Fruit fly (Drosophila melanogaster) whole organism, embryonic: ENCODE measurements around the gene Ufd4.

Experiments
- Atf6 ChIP-seq: fragments of 200-800 bp; sonication (Bioruptor generic); IDR thresholded peaks from 2 replicates; pipeline ENCODE4 v1.3.6; 2022; ENCODE audit warnings: missing biosample characterization, missing genetic modification characterization
- B-H2 ChIP-seq: fragments of 200-800 bp; sonication (Bioruptor generic); optimal IDR thresholded peaks from 2 replicates; lab custom pipeline; 2018; ENCODE audit warnings: missing biosample characterization, mild to moderate bottlenecking, missing genetic modification characterization
- BEAF-32 ChIP-seq: fragments of 200-800 bp; sonication (Bioruptor generic); optimal IDR thresholded peaks from 3 replicates; lab custom pipeline; 2017; ENCODE audit warnings: missing biosample characterization, missing genetic modification characterization, mild to moderate bottlenecking, moderate library complexity, missing genetic modification reagents
- Bgb ChIP-seq: fragments of 200-800 bp; sonication (Bioruptor generic); IDR thresholded peaks from 2 replicates; pipeline ENCODE4 v1.3.6; 2022; ENCODE audit warnings: missing biosample characterization, missing genetic modification characterization; ENCODE audit not compliant: partially characterized antibody
- CG10267 ChIP-seq: fragments of 200-800 bp; sonication (Bioruptor generic); optimal IDR thresholded peaks from 2 replicates; lab custom pipeline; 2018; ENCODE audit warnings: missing biosample characterization, mild to moderate bottlenecking, missing genetic modification characterization, moderate library complexity
- CG11560 ChIP-seq: fragments of 200-800 bp; sonication (Bioruptor generic); IDR thresholded peaks from 3 replicates; pipeline ENCODE4 v1.3.6; 2022; ENCODE audit warnings: missing biosample characterization, missing genetic modification characterization
- CG12659 ChIP-seq: fragments of 200-800 bp; sonication (Bioruptor generic); optimal IDR thresholded peaks from 3 replicates; lab custom pipeline; 2017; ENCODE audit warnings: mild to moderate bottlenecking, missing biosample characterization, missing genetic modification reagents, missing genetic modification characterization
- CG12769 ChIP-seq: fragments of 200-800 bp; sonication (Bioruptor generic); optimal IDR thresholded peaks from 2 replicates; lab custom pipeline; 2019; ENCODE audit warnings: missing biosample characterization, mild to moderate bottlenecking, missing genetic modification characterization, moderate library complexity
- CG16813 ChIP-seq: fragments of 200-800 bp; sonication (Bioruptor generic); IDR thresholded peaks from 3 replicates; pipeline ENCODE4 v1.3.6; 2022; ENCODE audit warnings: missing biosample characterization, missing genetic modification characterization; ENCODE audit not compliant: partially characterized antibody
- CG17359 ChIP-seq: fragments of 200-800 bp; sonication (Bioruptor generic); optimal IDR thresholded peaks from 3 replicates; lab custom pipeline; 2018; ENCODE audit warnings: missing biosample characterization, mild to moderate bottlenecking, missing genetic modification characterization, moderate library complexity
- CG2116 ChIP-seq: fragments of 200-800 bp; sonication (Bioruptor generic); optimal IDR thresholded peaks from 3 replicates; lab custom pipeline; 2018; ENCODE audit warnings: missing biosample characterization, mild to moderate bottlenecking, missing genetic modification characterization
- CG30020 ChIP-seq: fragments of 200-800 bp; optimal IDR thresholded peaks from 2 replicates; lab custom pipeline; 2019; ENCODE audit warnings: missing biosample characterization, mild to moderate bottlenecking, missing genetic modification characterization, moderate library complexity
- CG31365 ChIP-seq: fragments of 200-800 bp; sonication (Bioruptor generic); optimal IDR thresholded peaks from 2 replicates; lab custom pipeline; 2018; ENCODE audit warnings: missing biosample characterization, mild to moderate bottlenecking, missing genetic modification characterization
- CG3995 ChIP-seq: fragments of 200-800 bp; sonication (Bioruptor generic); optimal IDR thresholded peaks from 3 replicates; lab custom pipeline; 2016; ENCODE audit warnings: missing biosample characterization, missing genetic modification characterization
- CG4360 ChIP-seq: fragments of 200-800 bp; sonication (Bioruptor generic); IDR thresholded peaks from 2 replicates; pipeline ENCODE4 v1.3.6; 2022; ENCODE audit warnings: missing biosample characterization, missing genetic modification characterization
- CG6791 ChIP-seq: fragments of 200-800 bp; sonication (Bioruptor generic); IDR thresholded peaks from 3 replicates; pipeline ENCODE4 v1.3.6; 2022; ENCODE audit warnings: missing biosample characterization, missing genetic modification characterization; ENCODE audit not compliant: partially characterized antibody
- CG7271 ChIP-seq: fragments of 200-800 bp; sonication (Bioruptor generic); optimal IDR thresholded peaks from 2 replicates; lab custom pipeline; 2018; ENCODE audit warnings: missing biosample characterization, mild to moderate bottlenecking, missing genetic modification characterization, moderate library complexity
- Dll ChIP-seq: fragments of 200-800 bp; sonication (Bioruptor generic); IDR thresholded peaks from 4 replicates; pipeline ENCODE4 v1.3.6; 2022; ENCODE audit warnings: missing biosample characterization, missing genetic modification characterization; ENCODE audit not compliant: partially characterized antibody
- Dref ChIP-seq: fragments of 200-800 bp; sonication (Bioruptor generic); IDR thresholded peaks from 2 replicates; pipeline ENCODE4 v1.3.6; 2022; ENCODE audit warnings: missing biosample characterization, missing genetic modification characterization
- HLH4C ChIP-seq: fragments of 200-800 bp; sonication (Bioruptor generic); IDR thresholded peaks from 3 replicates; pipeline ENCODE4 v1.3.6; 2022; ENCODE audit warnings: missing biosample characterization, missing genetic modification characterization; ENCODE audit not compliant: partially characterized antibody
- Hr51 ChIP-seq, 2 experiments: fragments of 200-800 bp; sonication (Bioruptor generic); optimal IDR thresholded peaks; 2 replicates in 1 of 2; 3 replicates in 1 of 2; lab custom pipeline; 2016 to 2018; ENCODE audit warnings: missing biosample characterization in 2 of 2, missing genetic modification characterization in 2 of 2, mild to moderate bottlenecking in 1 of 2, moderate library complexity in 1 of 2
- Kr ChIP-seq: fragments of 200-800 bp; sonication (Bioruptor generic); optimal IDR thresholded peaks from 2 replicates; lab custom pipeline; 2017; ENCODE audit warnings: missing biosample characterization, mild to moderate bottlenecking, missing genetic modification characterization
- MESR4 ChIP-seq: fragments of 200-800 bp; sonication (Bioruptor generic); optimal IDR thresholded peaks from 2 replicates; lab custom pipeline; 2018; ENCODE audit warnings: missing biosample characterization, mild to moderate bottlenecking, missing genetic modification characterization, moderate library complexity
- Med ChIP-seq: fragments of 200-800 bp; sonication (Bioruptor generic); peaks from one replicate; lab custom pipeline; 2016; ENCODE audit warnings: missing biosample characterization, missing genetic modification characterization, mild to moderate bottlenecking, inconsistent platforms, moderate library complexity
- Oli ChIP-seq: fragments of 200-800 bp; sonication (Bioruptor generic); optimal IDR thresholded peaks from 2 replicates; lab custom pipeline; 2018; ENCODE audit warnings: missing biosample characterization, mild to moderate bottlenecking, missing genetic modification characterization, moderate library complexity
- Scr ChIP-seq: fragments of 200-800 bp; sonication (Bioruptor generic); IDR thresholded peaks from 2 replicates; pipeline ENCODE4 v1.3.6; 2022; ENCODE audit warnings: missing biosample characterization, missing genetic modification characterization; ENCODE audit not compliant: partially characterized antibody
- Sry-δ ChIP-seq: fragments of 200-800 bp; sonication (Bioruptor generic); optimal IDR thresholded peaks from 2 replicates; lab custom pipeline; 2016; ENCODE audit warnings: missing biosample characterization, missing genetic modification characterization
- Stat92E ChIP-seq, 3 experiments: fragments of >200 bp in 2 of 3; fragments of 200-800 bp in 1 of 3; sonication (Bioruptor generic) in 1 of 3; optimal IDR thresholded peaks; 2 replicates each; lab custom pipeline; 2017 to 2019; ENCODE audit warnings: missing biosample characterization in 3 of 3, missing genetic modification characterization in 3 of 3, mild to moderate bottlenecking in 1 of 3, moderate library complexity in 1 of 3
- Tbp ChIP-seq: fragments of >200 bp; optimal IDR thresholded peaks from 2 replicates; lab custom pipeline; 2018; ENCODE audit warnings: missing biosample characterization, missing genetic modification characterization
- YL-1 ChIP-seq: fragments of 200-800 bp; sonication (Bioruptor generic); optimal IDR thresholded peaks from 3 replicates; lab custom pipeline; 2017; ENCODE audit warnings: missing biosample characterization, mild to moderate bottlenecking, missing genetic modification characterization
- dan ChIP-seq: fragments of 200-800 bp; sonication (Bioruptor generic); IDR thresholded peaks from 2 replicates; pipeline ENCODE4 v1.3.6; 2022; ENCODE audit warnings: missing biosample characterization, missing genetic modification characterization
- dpn ChIP-seq, 2 experiments: fragments of 200-800 bp; sonication (Bioruptor generic); optimal IDR thresholded peaks; 3 replicates each; lab custom pipeline; 2016; ENCODE audit warnings: missing biosample characterization in 2 of 2, missing genetic modification characterization in 2 of 2
- fu2 ChIP-seq: fragments of 200-800 bp; sonication (Bioruptor generic); optimal IDR thresholded peaks from 2 replicates; lab custom pipeline; 2016; ENCODE audit warnings: missing biosample characterization, missing genetic modification characterization
- gfzf ChIP-seq: fragments of 200-800 bp; sonication (Bioruptor generic); optimal IDR thresholded peaks from 2 replicates; lab custom pipeline; 2016; ENCODE audit warnings: missing biosample characterization, mild to moderate bottlenecking, missing genetic modification characterization, moderate library complexity
- lilli ChIP-seq: fragments of 200-800 bp; sonication (Bioruptor generic); optimal IDR thresholded peaks from 3 replicates; lab custom pipeline; 2016; ENCODE audit warnings: missing biosample characterization, missing genetic modification characterization
- nerfin-1 ChIP-seq: fragments of 200-800 bp; sonication (Bioruptor generic); optimal IDR thresholded peaks from 3 replicates; lab custom pipeline; 2019; ENCODE audit warnings: missing biosample characterization, mild to moderate bottlenecking, missing genetic modification characterization, moderate library complexity
- nmo ChIP-seq: fragments of 200-800 bp; sonication (Bioruptor generic); optimal IDR thresholded peaks from 2 replicates; lab custom pipeline; 2018; ENCODE audit warnings: missing biosample characterization, mild to moderate bottlenecking, missing genetic modification characterization, moderate library complexity
- nom ChIP-seq: fragments of 200-800 bp; sonication (Bioruptor generic); optimal IDR thresholded peaks from 2 replicates; lab custom pipeline; 2017; ENCODE audit warnings: missing biosample characterization, missing genetic modification characterization, mild to moderate bottlenecking, moderate library complexity, missing genetic modification reagents
- pfk ChIP-seq: fragments of 200-800 bp; sonication (Bioruptor generic); optimal IDR thresholded peaks from 2 replicates; lab custom pipeline; 2018; ENCODE audit warnings: missing biosample characterization, mild to moderate bottlenecking, missing genetic modification characterization, moderate library complexity
- phol ChIP-seq: fragments of 200-800 bp; sonication (Bioruptor generic); optimal IDR thresholded peaks from 3 replicates; lab custom pipeline; 2018; ENCODE audit warnings: missing biosample characterization, mild to moderate bottlenecking, missing genetic modification characterization, moderate library complexity
- pzg ChIP-seq: fragments of 200-800 bp; sonication (Bioruptor generic); optimal IDR thresholded peaks from 3 replicates; lab custom pipeline; 2018; ENCODE audit warnings: missing biosample characterization, mild to moderate bottlenecking, missing genetic modification characterization, moderate library complexity
- stwl ChIP-seq: fragments of 200-800 bp; sonication (Bioruptor generic); optimal IDR thresholded peaks from 3 replicates; lab custom pipeline; 2018; ENCODE audit warnings: missing biosample characterization, mild to moderate bottlenecking, missing genetic modification characterization, moderate library complexity
- tll ChIP-seq, 2 experiments: fragments of 200-800 bp in 1 of 2; fragments of >200 bp in 1 of 2; sonication (Bioruptor generic) in 1 of 2; optimal IDR thresholded peaks; 2 replicates each; lab custom pipeline; 2017 to 2019; ENCODE audit warnings: missing biosample characterization in 2 of 2, missing genetic modification characterization in 2 of 2, mild to moderate bottlenecking in 1 of 2, moderate library complexity in 1 of 2
- unc-4 ChIP-seq: fragments of 200-800 bp; sonication (Bioruptor generic); IDR thresholded peaks from 2 replicates; pipeline ENCODE4 v1.3.6; 2022; ENCODE audit warnings: missing biosample characterization, missing genetic modification characterization; ENCODE audit not compliant: partially characterized antibody
- zen ChIP-seq: fragments of 200-800 bp; sonication (Bioruptor generic); optimal IDR thresholded peaks from 3 replicates; lab custom pipeline; 2018; ENCODE audit warnings: missing biosample characterization, mild to moderate bottlenecking, missing genetic modification characterization, moderate library complexity

The Ufd4 gene

DNA sequence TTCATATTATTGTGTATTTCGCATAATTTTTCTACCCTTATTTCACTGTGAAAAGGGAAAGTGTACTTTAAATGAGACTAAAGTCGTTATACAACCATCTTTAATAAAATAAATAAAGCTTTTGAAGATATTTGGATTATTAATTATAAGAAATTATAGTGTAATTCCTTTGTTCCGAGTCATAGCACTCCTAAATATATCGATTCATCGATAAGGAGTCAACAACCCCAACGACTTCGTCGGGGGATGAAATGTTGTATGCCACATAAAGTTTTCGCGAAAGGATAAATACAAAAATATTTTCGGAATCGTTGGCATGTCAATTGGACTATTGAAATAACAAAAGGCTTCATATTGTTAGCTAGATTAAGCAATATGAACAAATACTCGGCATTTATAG, 40.6 kb downstream of the Ufd4 start, which contains the start of gene Ror:
Ror (plus strand) TSS at position 252 of the 400 bp plus-strand sequence.
- TF ChIP-seq Hr51 (GFP tag; optimal IDR thresholded peaks at IDR 0.05; lab: Kevin White, UChicago) (no peak), BEAF-32 (GFP tag; lab: Kevin White, UChicago) (peak; percentile 50), nerfin-1 (tag; lab: Kevin White, UChicago) (peak; percentile 43), Scr (GFP tag; lab: Robert Waterston, UW) (peak; percentile 47; the same call in 1 of the 2 replicates), dan (GFP tag; lab: Robert Waterston, UW) (no peak), Dll (0 out of 4 replicates have a peak, but pooled peaks have one; percentile 12), CG30020 (tag; lab: Kevin White, UChicago) (peak; percentile 64), Atf6 (GFP tag; lab: Robert Waterston, UW) (no peak), fu2 (GFP tag; lab: Kevin White, UChicago) (no peak), CG2116 (GFP tag; lab: Kevin White, UChicago) (peak; percentile 71), stwl (tag; lab: Kevin White, UChicago) (peak; percentile 1), unc-4 (GFP tag; lab: Robert Waterston, UW) (peak; percentile 47; the same call in 1 of the 2 replicates), Oli (tag; lab: Kevin White, UChicago) (no peak), MESR4 (GFP tag; lab: Kevin White, UChicago) (peak; percentile 7)

DNA sequence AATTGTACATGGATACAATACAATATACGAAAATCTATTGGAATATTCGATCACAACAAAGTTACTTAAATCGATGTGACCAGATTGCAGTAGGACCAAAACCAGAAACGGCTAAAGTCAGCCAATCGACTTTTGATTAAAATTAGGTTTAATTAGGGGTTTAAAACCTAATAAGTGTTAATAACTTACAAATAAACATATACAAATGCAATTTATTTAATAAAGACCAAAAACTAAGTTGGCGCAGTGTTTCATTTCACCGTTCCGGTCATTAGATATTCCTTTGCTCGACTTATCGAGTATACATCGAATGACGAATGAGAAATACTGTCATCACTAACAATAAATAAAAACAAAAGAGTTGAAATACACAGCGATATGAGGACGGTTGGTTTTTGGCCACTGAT, 41.7 kb downstream of the Ufd4 start, which contains the start of the genes bsk and CG31717:
bsk (minus strand) TSS at position 61 of the 407 bp plus-strand sequence.
CG31717 (plus strand) TSS at position 297 of the 407 bp plus-strand sequence.
- TF ChIP-seq CG3995 (GFP tag; lab: Kevin White, UChicago), result peak; percentile 62
- TF ChIP-seq Bgb, result peak; percentile 34; the same call in 1 of the 2 replicates
- no peak for TF ChIP-seq Tbp (GFP tag; lab: Kevin White, UChicago)
- peak; percentile 81 for TF ChIP-seq pzg (GFP tag; lab: Kevin White, UChicago)
- peak; percentile 46 for TF ChIP-seq phol (tag; lab: Kevin White, UChicago)
- peak; percentile 53; the same call in 1 of the 2 replicates for TF ChIP-seq CG4360 (GFP tag; lab: Robert Waterston, UW)
- no peak for TF ChIP-seq CG12769
- TF ChIP-seq CG31365 (tag; lab: Kevin White, UChicago), result no peak
- TF ChIP-seq YL-1 (GFP tag; lab: Kevin White, UChicago), result peak; percentile 36
- peak; percentile 87 for TF ChIP-seq Sry-δ (GFP tag; lab: Kevin White, UChicago)
- TF ChIP-seq Dref (GFP tag; lab: Robert Waterston, UW), result peak; percentile 71
- peak; percentile 38 for TF ChIP-seq nerfin-1 (tag; lab: Kevin White, UChicago)
- peak; percentile 58; the same call in 1 of the 3 replicates for TF ChIP-seq CG6791 (GFP tag; lab: Robert Waterston, UW)
- peak; percentile 67 for TF ChIP-seq zen (tag; lab: Kevin White, UChicago)
- peak; percentile 7 for TF ChIP-seq lilli (GFP tag; lab: Kevin White, UChicago)
- TF ChIP-seq CG10267 (tag; lab: Kevin White, UChicago), result peak; percentile 45
- TF ChIP-seq CG12659 (GFP tag; lab: Kevin White, UChicago), result peak; percentile 72
- TF ChIP-seq pfk, result peak; percentile 97
- TF ChIP-seq HLH4C (GFP tag; lab: Robert Waterston, UW), result peak; percentile 49; the same call in 1 of the 3 replicates
- peak; percentile 35 for TF ChIP-seq MESR4 (GFP tag; lab: Kevin White, UChicago)
- TF ChIP-seq B-H2, result peak; percentile 5
- TF ChIP-seq Stat92E (GFP tag; optimal IDR thresholded peaks at IDR 0.05; lab: Kevin White, UChicago), result no peak
- peak; percentile 78 for TF ChIP-seq gfzf (GFP tag; lab: Kevin White, UChicago)
- TF ChIP-seq CG16813 (GFP tag; lab: Robert Waterston, UW), result peak; percentile 44; the same call in 1 of the 3 replicates
- TF ChIP-seq CG17359 (tag; lab: Kevin White, UChicago), result no peak
- peak in 1 of 2 experiments; percentile 53 for TF ChIP-seq tll (GFP tag; optimal IDR thresholded peaks at IDR 0.05; lab: Kevin White, UChicago)
- peak; percentile 99 for TF ChIP-seq CG11560
- TF ChIP-seq dpn (GFP tag; optimal IDR thresholded peaks at IDR 0.05; lab: Kevin White, UChicago), result peak in 1 of 2 experiments; percentile 12
- TF ChIP-seq Med (GFP tag; lab: Kevin White, UChicago), result peak; percentile 67
- peak; percentile 14 for TF ChIP-seq CG7271 (tag; lab: Kevin White, UChicago)
- peak; percentile 2 for TF ChIP-seq nom (GFP tag; lab: Kevin White, UChicago)
- TF ChIP-seq Kr, result peak; percentile 60
- TF ChIP-seq nmo, result peak; percentile 60
